Fruit fly (Drosophila melanogaster) whole organism: Measurements from ENCODE around the gene CG11905.

Experiments used
- CG8478 ChIP-seq: fragments of >200 bp; optimal IDR thresholded peaks from 2 replicates; lab custom pipeline; 2018; ENCODE audit warnings: inconsistent platforms
- Dll ChIP-seq: fragments of >200 bp; optimal IDR thresholded peaks from 2 replicates; lab custom pipeline; 2017
- EcR ChIP-seq, 2 experiments: fragments of >200 bp; optimal IDR thresholded peaks; 2 replicates each; lab custom pipeline; 2017; ENCODE audit warnings: missing biosample characterization in 2 of 2, missing genetic modification characterization in 2 of 2, missing genetic modification reagents in 2 of 2
- pan ChIP-seq: fragments of >200 bp; optimal IDR thresholded peaks from 2 replicates; lab custom pipeline; 2017
- usp ChIP-seq: fragments of >200 bp; optimal IDR thresholded peaks from 2 replicates; lab custom pipeline; 2017; ENCODE audit warnings: missing biosample characterization, missing genetic modification characterization, mixed read lengths

DNA sequence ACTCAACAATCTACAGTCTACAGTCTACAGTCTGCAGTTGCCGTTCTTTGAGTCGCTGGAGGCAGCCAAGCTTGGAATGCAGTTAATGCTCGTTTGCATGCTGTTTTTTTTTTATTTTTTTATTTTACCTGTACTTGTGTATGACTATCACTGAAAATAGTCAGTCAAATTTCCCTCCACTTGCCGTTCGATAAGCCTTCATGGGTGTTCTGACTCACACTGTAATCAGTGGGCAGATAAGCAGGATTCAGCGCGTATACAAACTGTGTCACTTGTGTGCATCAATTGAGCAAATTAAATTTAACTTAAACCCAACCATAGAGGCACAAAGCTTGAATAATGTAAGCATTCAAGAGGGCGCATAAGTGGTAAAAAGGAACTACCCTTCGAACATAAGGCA, 42.0 kb upstream of the CG11905 start:
- TF ChIP-seq usp (GFP tag; lab: Kevin White, UChicago): no peak
- TF ChIP-seq Dll: no peak
- no peak for TF ChIP-seq CG8478 (lab: Kevin White, UChicago)
- TF ChIP-seq EcR (GFP tag; optimal IDR thresholded peaks at IDR 0.05; lab: Kevin White, UChicago): no peak
- TF ChIP-seq pan (lab: Kevin White, UChicago): no peak
